Worm (Caenorhabditis elegans) whole organism, late embryonic: ENCODE data around the gene C14C11.1.

Source experiments
- nfya-1 ChIP-seq: sonication (generic microtip); optimal IDR thresholded peaks from 2 replicates; lab custom pipeline; 2017; ENCODE audit warnings: missing genetic modification characterization, mild to moderate bottlenecking, missing compliant biosample characterization, antibody characterized with exemption, moderate library complexity
- sox-4 ChIP-seq: sonication (generic microtip); optimal IDR thresholded peaks from 2 replicates; lab custom pipeline; 2017; ENCODE audit warnings: mild to moderate bottlenecking, missing genetic modification characterization, inconsistent platforms, missing compliant biosample characterization

ce11 chrV:5630792-5631191, 32.6 kb upstream of the C14C11.1 start, which contains the start of gene acy-4:
- TF ChIP-seq sox-4 (tag; lab: Kevin White, UChicago) (no peak), nfya-1 (tag; lab: Kevin White, UChicago) (no peak)
